Fruit fly (Drosophila melanogaster) whole organism, embryonic: ENCODE measurements around the gene sff.

Source experiments
- Ada2b ChIP-seq: fragments of 200-800 bp; sonication (Bioruptor generic); IDR thresholded peaks from 2 replicates; pipeline ENCODE4 v1.3.6; 2022; ENCODE audit warnings: missing biosample characterization, missing genetic modification characterization
- Atf6 ChIP-seq: fragments of 200-800 bp; sonication (Bioruptor generic); IDR thresholded peaks from 2 replicates; pipeline ENCODE4 v1.3.6; 2022; ENCODE audit warnings: missing biosample characterization, missing genetic modification characterization
- Awh ChIP-seq: fragments of 200-800 bp; sonication (Bioruptor generic); IDR thresholded peaks from 2 replicates; pipeline ENCODE4, ENCODE4 v1.3.6; 2022; ENCODE audit warnings: missing biosample characterization, missing genetic modification characterization
- Bgb ChIP-seq: fragments of 200-800 bp; sonication (Bioruptor generic); IDR thresholded peaks from 2 replicates; pipeline ENCODE4 v1.3.6; 2022; ENCODE audit warnings: missing biosample characterization, missing genetic modification characterization; ENCODE audit not compliant: partially characterized antibody
- Blimp-1 ChIP-seq: fragments of 200-800 bp; sonication (Bioruptor generic); optimal IDR thresholded peaks from 3 replicates; lab custom pipeline; 2018; ENCODE audit warnings: missing biosample characterization, missing genetic modification characterization, mild to moderate bottlenecking, moderate library complexity, missing genetic modification reagents
- CG10565 ChIP-seq: fragments of 200-800 bp; sonication (Bioruptor generic); optimal IDR thresholded peaks from 3 replicates; lab custom pipeline; 2016; ENCODE audit warnings: missing biosample characterization, mild to moderate bottlenecking, missing genetic modification characterization
- CG10959 ChIP-seq: fragments of 200-800 bp; sonication (Bioruptor generic); IDR thresholded peaks from 2 replicates; pipeline ENCODE4 v1.3.6; 2022; ENCODE audit warnings: missing biosample characterization, missing genetic modification characterization
- CG11398 ChIP-seq: fragments of 200-800 bp; sonication (Bioruptor generic); optimal IDR thresholded peaks from 2 replicates; lab custom pipeline; 2016; ENCODE audit warnings: missing biosample characterization, missing genetic modification characterization
- CG11456 ChIP-seq: fragments of 200-800 bp; sonication (Bioruptor generic); IDR thresholded peaks from 3 replicates; pipeline ENCODE4 v1.3.6; 2022; ENCODE audit warnings: missing biosample characterization, missing genetic modification characterization
- CG13123 ChIP-seq: fragments of 200-800 bp; sonication (Bioruptor generic); optimal IDR thresholded peaks from 2 replicates; lab custom pipeline; 2016; ENCODE audit warnings: missing biosample characterization, missing genetic modification characterization
- CG13894 ChIP-seq: fragments of 200-800 bp; sonication (Bioruptor generic); optimal IDR thresholded peaks from 3 replicates; lab custom pipeline; 2018; ENCODE audit warnings: missing biosample characterization, mild to moderate bottlenecking, missing genetic modification characterization, moderate library complexity
- CG14860 ChIP-seq: fragments of 200-800 bp; sonication (Bioruptor generic); IDR thresholded peaks from 3 replicates; pipeline ENCODE4 v1.3.6; 2022; ENCODE audit warnings: missing biosample characterization, missing genetic modification characterization; ENCODE audit not compliant: partially characterized antibody
- CG14965 ChIP-seq: fragments of 200-800 bp; sonication (Bioruptor generic); optimal IDR thresholded peaks from 2 replicates; lab custom pipeline; 2016; ENCODE audit warnings: missing biosample characterization, missing genetic modification characterization, borderline replicate concordance
- CG15011 ChIP-seq: fragments of 200-800 bp; sonication (Bioruptor generic); optimal IDR thresholded peaks from 3 replicates; lab custom pipeline; 2018; ENCODE audit warnings: missing biosample characterization, mild to moderate bottlenecking, missing genetic modification characterization
- CG16815 ChIP-seq: fragments of 200-800 bp; sonication (Bioruptor generic); optimal IDR thresholded peaks from 3 replicates; lab custom pipeline; 2017; ENCODE audit warnings: missing biosample characterization, mild to moderate bottlenecking, missing genetic modification characterization
- CG17328 ChIP-seq: fragments of 200-800 bp; sonication (Bioruptor generic); IDR thresholded peaks from 2 replicates; pipeline ENCODE4 v1.3.6; 2022; ENCODE audit warnings: missing biosample characterization, missing genetic modification characterization
- CG18476 ChIP-seq: fragments of 200-800 bp; sonication (Bioruptor generic); optimal IDR thresholded peaks from 2 replicates; lab custom pipeline; 2016; ENCODE audit warnings: missing biosample characterization, mild to moderate bottlenecking, missing genetic modification characterization
- CG33213 ChIP-seq: fragments of 200-800 bp; sonication (Bioruptor generic); optimal IDR thresholded peaks from 3 replicates; lab custom pipeline; 2016; ENCODE audit warnings: missing biosample characterization, missing genetic modification characterization
- CG4707 ChIP-seq: fragments of 200-800 bp; sonication (Bioruptor generic); optimal IDR thresholded peaks from 2 replicates; lab custom pipeline; 2018; ENCODE audit warnings: missing biosample characterization, mild to moderate bottlenecking, missing genetic modification characterization, moderate library complexity
- CG6791 ChIP-seq: fragments of 200-800 bp; sonication (Bioruptor generic); IDR thresholded peaks from 3 replicates; pipeline ENCODE4 v1.3.6; 2022; ENCODE audit warnings: missing biosample characterization, missing genetic modification characterization; ENCODE audit not compliant: partially characterized antibody
- CG7271 ChIP-seq: fragments of 200-800 bp; sonication (Bioruptor generic); optimal IDR thresholded peaks from 2 replicates; lab custom pipeline; 2018; ENCODE audit warnings: missing biosample characterization, mild to moderate bottlenecking, missing genetic modification characterization, moderate library complexity
- CG8089 ChIP-seq: fragments of 200-800 bp; sonication (Bioruptor generic); optimal IDR thresholded peaks from 3 replicates; lab custom pipeline; 2016; ENCODE audit warnings: missing biosample characterization, missing genetic modification characterization
- CG8281 ChIP-seq: fragments of 200-800 bp; sonication (Bioruptor generic); optimal IDR thresholded peaks from 2 replicates; lab custom pipeline; 2018; ENCODE audit warnings: missing biosample characterization, mild to moderate bottlenecking, missing genetic modification characterization, moderate library complexity
- CG9797 ChIP-seq: fragments of 200-800 bp; sonication (Bioruptor generic); optimal IDR thresholded peaks from 3 replicates; lab custom pipeline; 2018; ENCODE audit warnings: missing biosample characterization, mild to moderate bottlenecking, missing genetic modification characterization
- Chrac-16 ChIP-seq: fragments of 200-800 bp; sonication (Bioruptor generic); optimal IDR thresholded peaks from 3 replicates; lab custom pipeline; 2016; ENCODE audit warnings: missing biosample characterization, missing genetic modification characterization
- Deaf1 ChIP-seq: fragments of 200-800 bp; optimal IDR thresholded peaks from 3 replicates; lab custom pipeline; 2019; ENCODE audit warnings: missing biosample characterization, mild to moderate bottlenecking, missing genetic modification characterization, moderate library complexity
- Fer1 ChIP-seq: fragments of 200-800 bp; sonication (Bioruptor generic); optimal IDR thresholded peaks from 2 replicates; lab custom pipeline; 2017; ENCODE audit warnings: missing biosample characterization, mild to moderate bottlenecking, missing genetic modification characterization
- Fer3 ChIP-seq: fragments of 200-800 bp; sonication (Bioruptor generic); optimal IDR thresholded peaks from 2 replicates; lab custom pipeline; 2018; ENCODE audit warnings: missing biosample characterization, mild to moderate bottlenecking, missing genetic modification characterization, moderate library complexity
- Meics ChIP-seq: fragments of 200-800 bp; sonication (Bioruptor generic); optimal IDR thresholded peaks from 2 replicates; lab custom pipeline; 2017; ENCODE audit warnings: missing biosample characterization, mild to moderate bottlenecking, missing genetic modification characterization
- Rx ChIP-seq: fragments of 200-800 bp; sonication (Bioruptor generic); IDR thresholded peaks from 2 replicates; pipeline ENCODE4 v1.3.6; 2022; ENCODE audit warnings: missing biosample characterization, missing genetic modification characterization
- YL-1 ChIP-seq: fragments of 200-800 bp; sonication (Bioruptor generic); optimal IDR thresholded peaks from 3 replicates; lab custom pipeline; 2017; ENCODE audit warnings: missing biosample characterization, mild to moderate bottlenecking, missing genetic modification characterization
- al ChIP-seq: fragments of 200-800 bp; sonication (Bioruptor generic); IDR thresholded peaks from 2 replicates; pipeline ENCODE4 v1.3.6; 2022; ENCODE audit warnings: missing biosample characterization, missing genetic modification characterization
- aop ChIP-seq: fragments of 200-800 bp; sonication (Bioruptor generic); IDR thresholded peaks from 2 replicates; pipeline ENCODE4 v1.3.6; 2022; ENCODE audit warnings: missing biosample characterization, missing genetic modification characterization
- ara ChIP-seq: fragments of 200-800 bp; sonication (Bioruptor generic); IDR thresholded peaks from 2 replicates; pipeline ENCODE4 v1.3.6; 2022; ENCODE audit warnings: missing biosample characterization, missing genetic modification characterization
- bab2 ChIP-seq: fragments of 200-800 bp; sonication (Bioruptor generic); optimal IDR thresholded peaks from 2 replicates; lab custom pipeline; 2016; ENCODE audit warnings: missing biosample characterization, missing genetic modification characterization
- bowl ChIP-seq: fragments of 200-800 bp; sonication (Bioruptor generic); IDR thresholded peaks from 2 replicates; pipeline ENCODE4 v1.3.6; 2022; ENCODE audit warnings: missing biosample characterization, missing genetic modification characterization
- btn ChIP-seq: fragments of 200-800 bp; sonication (Bioruptor generic); optimal IDR thresholded peaks from 2 replicates; lab custom pipeline; 2016; ENCODE audit warnings: missing biosample characterization, missing genetic modification characterization
- disco-r ChIP-seq: fragments of 200-800 bp; sonication (Bioruptor generic); optimal IDR thresholded peaks from 2 replicates; lab custom pipeline; 2016; ENCODE audit warnings: missing biosample characterization, missing genetic modification characterization
- gsb-n ChIP-seq: fragments of 200-800 bp; sonication (Bioruptor generic); optimal IDR thresholded peaks from 3 replicates; lab custom pipeline; 2018; ENCODE audit warnings: missing biosample characterization, mild to moderate bottlenecking, missing genetic modification characterization
- inv ChIP-seq: fragments of 200-800 bp; sonication (Bioruptor generic); IDR thresholded peaks from 2 replicates; pipeline ENCODE4 v1.3.6; 2022; ENCODE audit warnings: missing biosample characterization, missing genetic modification characterization; ENCODE audit not compliant: partially characterized antibody
- jing ChIP-seq: fragments of 200-800 bp; sonication (Bioruptor generic); optimal IDR thresholded peaks from 2 replicates; lab custom pipeline; 2018; ENCODE audit warnings: missing biosample characterization, mild to moderate bottlenecking, missing genetic modification characterization
- pum ChIP-seq: fragments of 200-800 bp; sonication (Bioruptor generic); optimal IDR thresholded peaks from 2 replicates; lab custom pipeline; 2016; ENCODE audit warnings: missing biosample characterization, missing genetic modification characterization
- repo ChIP-seq: fragments of 200-800 bp; sonication (Bioruptor generic); optimal IDR thresholded peaks from 2 replicates; lab custom pipeline; 2016; ENCODE audit warnings: missing biosample characterization, missing genetic modification characterization
- ro ChIP-seq: fragments of 200-800 bp; sonication (Bioruptor generic); IDR thresholded peaks from 2 replicates; pipeline ENCODE4 v1.3.6; 2022; ENCODE audit warnings: missing biosample characterization, missing genetic modification characterization
- run ChIP-seq: fragments of 200-800 bp; sonication (Bioruptor generic); optimal IDR thresholded peaks from 3 replicates; lab custom pipeline; 2018; ENCODE audit warnings: missing biosample characterization, mild to moderate bottlenecking, missing genetic modification characterization
- sisA ChIP-seq: fragments of 200-800 bp; sonication (Bioruptor generic); IDR thresholded peaks from 2 replicates; pipeline ENCODE4 v1.3.6; 2022; ENCODE audit warnings: missing biosample characterization, missing genetic modification characterization
- slou ChIP-seq: fragments of 200-800 bp; sonication (Bioruptor generic); optimal IDR thresholded peaks from 3 replicates; lab custom pipeline; 2016; ENCODE audit warnings: missing biosample characterization, missing genetic modification characterization
- tup ChIP-seq: fragments of 200-800 bp; sonication (Bioruptor generic); optimal IDR thresholded peaks from 2 replicates; lab custom pipeline; 2016; ENCODE audit warnings: missing biosample characterization, mild to moderate bottlenecking, missing genetic modification characterization, moderate library complexity
- tx ChIP-seq: fragments of 200-800 bp; sonication (Bioruptor generic); optimal IDR thresholded peaks from 2 replicates; lab custom pipeline; 2016; ENCODE audit warnings: missing biosample characterization, missing genetic modification characterization

Gene sff

DNA sequence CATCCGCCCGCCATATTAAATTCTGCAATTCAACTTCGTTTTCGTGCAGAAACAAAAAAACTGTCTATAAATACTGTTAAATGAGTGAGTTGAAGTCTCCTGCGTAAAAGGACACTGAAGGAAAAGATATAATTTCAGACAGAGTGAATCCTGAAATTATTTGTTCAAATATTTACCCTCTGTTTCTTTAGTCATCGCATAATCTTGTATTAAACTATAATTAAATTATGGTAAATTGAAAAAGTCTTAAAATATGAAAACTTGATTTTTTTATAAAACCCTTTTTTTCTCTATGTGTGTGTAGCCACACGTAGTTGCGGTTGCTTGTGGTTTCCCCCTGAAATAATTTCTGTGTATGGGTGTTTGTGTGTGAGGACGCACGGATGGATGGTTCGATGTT lies 1.3 kb downstream of the sff start (continued):
- no peak for TF ChIP-seq CG13123
- TF ChIP-seq Fer1 (GFP tag; lab: Kevin White, UChicago), result peak; percentile 66
- TF ChIP-seq CG7271, result no peak
- TF ChIP-seq CG15011 (GFP tag; lab: Kevin White, UChicago), result no peak
- no peak for TF ChIP-seq CG8281 (tag; lab: Kevin White, UChicago)
- no peak for TF ChIP-seq Chrac-16 (GFP tag; lab: Kevin White, UChicago)

DNA sequence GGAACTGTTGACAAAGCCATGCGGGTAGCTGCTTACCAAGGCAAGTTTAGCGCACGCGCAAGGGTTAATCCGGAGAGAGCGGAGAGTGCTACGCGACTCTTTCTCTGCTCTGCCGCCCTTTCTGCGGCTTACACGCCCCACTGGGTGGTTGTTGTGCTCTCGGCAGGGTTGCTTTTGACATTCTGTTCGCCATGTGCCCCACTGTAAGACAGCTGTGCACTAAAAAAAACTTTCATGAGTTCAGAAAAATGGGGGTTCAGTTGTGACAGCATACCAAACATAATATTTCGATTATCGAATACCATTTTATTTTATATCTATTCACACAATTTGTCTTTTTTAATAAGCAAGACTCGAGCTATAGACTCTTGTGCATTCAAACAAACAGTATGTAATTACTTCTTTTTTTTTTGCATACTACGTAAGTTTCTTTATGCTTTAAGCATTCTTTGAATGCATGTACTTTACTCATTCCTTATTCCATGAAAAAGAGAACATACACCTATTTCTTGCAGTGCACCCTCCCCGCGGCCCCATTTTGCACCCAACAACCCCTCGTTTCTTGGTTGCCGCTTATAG lies 3.5 kb downstream of the sff start:
- TF ChIP-seq CG11398 (GFP tag; lab: Kevin White, UChicago) (no peak), Blimp-1 (no peak), ara (GFP tag; lab: Robert Waterston, UW) (no peak), CG10565 (GFP tag; lab: Kevin White, UChicago) (no peak), Rx (GFP tag; lab: Robert Waterston, UW) (no peak), ro (GFP tag; lab: Robert Waterston, UW) (no peak), CG11456 (GFP tag; lab: Robert Waterston, UW) (no peak), disco-r (GFP tag; lab: Kevin White, UChicago) (no peak), tx (GFP tag; lab: Kevin White, UChicago) (peak; percentile 25), CG17328 (GFP tag; lab: Robert Waterston, UW) (0 out of 2 replicates have a peak, but pooled peaks have one; percentile 24), al (GFP tag; lab: Robert Waterston, UW) (no peak), inv (no peak), CG9797 (GFP tag; lab: Kevin White, UChicago) (no peak), run (tag; lab: Kevin White, UChicago) (peak; percentile 21), CG10959 (GFP tag; lab: Robert Waterston, UW) (no peak), gsb-n (tag; lab: Kevin White, UChicago) (no peak), pum (GFP tag; lab: Kevin White, UChicago) (no peak), CG13894 (tag; lab: Kevin White, UChicago) (peak; percentile 33), Awh (GFP tag; lab: Robert Waterston, UW) (no peak), jing (GFP tag; lab: Kevin White, UChicago) (no peak), CG18476 (GFP tag; lab: Kevin White, UChicago) (peak; percentile 2), Atf6 (GFP tag; lab: Robert Waterston, UW) (peak; percentile 64; the same call in 1 of the 2 replicates), CG14965 (GFP tag; lab: Kevin White, UChicago) (no peak), tup (no peak), Bgb (GFP tag; lab: Robert Waterston, UW) (no peak), CG16815 (GFP tag; lab: Kevin White, UChicago) (peak; percentile 18), CG8089 (no peak), bowl (GFP tag; lab: Robert Waterston, UW) (no peak), CG33213 (GFP tag; lab: Kevin White, UChicago) (no peak), bab2 (GFP tag; lab: Kevin White, UChicago) (peak; percentile 26), CG4707 (peak; percentile 29), btn (GFP tag; lab: Kevin White, UChicago) (no peak), aop (GFP tag; lab: Robert Waterston, UW) (no peak), sisA (0 out of 2 replicates have a peak, but pooled peaks have one; percentile 29), CG14860 (GFP tag; lab: Robert Waterston, UW) (no peak), Ada2b (peak; percentile 32; the same call in 1 of the 2 replicates), CG6791 (GFP tag; lab: Robert Waterston, UW) (no peak), repo (GFP tag; lab: Kevin White, UChicago) (no peak), Fer3 (peak; percentile 55), YL-1 (GFP tag; lab: Kevin White, UChicago) (no peak), slou (GFP tag; lab: Kevin White, UChicago) (peak; percentile 7), Meics (GFP tag; lab: Kevin White, UChicago) (peak; percentile 77), Deaf1 (tag; lab: Kevin White, UChicago) (peak; percentile 6)
